Fruit fly (Drosophila melanogaster): ENCODE data around the gene CG33654.

DNA sequence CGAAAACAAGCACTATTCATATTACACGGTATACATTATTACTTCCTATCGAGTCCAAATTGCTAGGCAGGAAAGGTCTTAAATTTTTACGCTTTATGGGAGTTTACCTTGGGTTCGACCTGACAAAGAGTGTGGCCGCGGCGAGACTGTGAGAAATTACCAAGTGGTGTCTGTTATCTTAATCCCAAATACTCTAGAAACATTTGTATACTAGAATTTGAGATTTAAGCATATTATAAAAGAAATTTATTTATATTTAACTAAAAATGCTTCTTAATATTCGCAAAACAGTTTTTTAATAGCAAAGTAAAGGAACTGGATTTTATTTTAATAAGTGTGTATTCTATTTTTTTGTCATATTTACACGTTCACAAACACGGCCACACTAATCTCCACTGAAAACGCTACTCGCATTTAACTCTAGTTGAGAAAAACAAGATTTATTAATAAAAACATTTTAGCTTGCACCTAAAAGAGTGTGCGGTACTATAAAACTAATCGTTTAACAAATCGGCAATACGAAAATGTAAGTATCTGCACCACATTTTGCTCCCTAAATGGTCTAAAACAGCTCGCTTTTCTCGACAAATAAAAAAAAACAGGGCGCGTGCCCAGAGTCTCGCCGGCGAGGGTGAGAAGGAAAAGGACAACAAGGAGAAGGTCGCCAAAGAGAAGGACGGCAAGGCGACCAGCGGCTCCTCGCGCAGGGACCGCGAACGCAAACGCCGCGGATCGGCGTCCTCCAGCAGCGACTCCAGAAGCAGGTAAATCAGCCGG lies 31.2 kb downstream of the CG33654 start, which contains the start of the genes mura and RnpS1:
- TF ChIP-seq foxo (GFP tag; optimal IDR thresholded peaks at IDR 0.05) (no peak), jim (GFP tag; optimal IDR thresholded peaks at IDR 0.05) (no peak), pan (optimal IDR thresholded peaks at IDR 0.05) (no peak), usp (GFP tag; optimal IDR thresholded peaks at IDR 0.05) (no peak), CG9705 (GFP tag; optimal IDR thresholded peaks at IDR 0.05) (no peak), rgr (GFP tag; optimal IDR thresholded peaks at IDR 0.05) (no peak), Sp1 (GFP tag; optimal IDR thresholded peaks at IDR 0.05) (no peak), dl (GFP tag; optimal IDR thresholded peaks at IDR 0.05; ENCODE audit: insufficient read depth in 1 of 2, partially characterized antibody in 2 of 2) (no peak), Mio (GFP tag; optimal IDR thresholded peaks at IDR 0.05) (no peak), fru (GFP tag; optimal IDR thresholded peaks at IDR 0.05) (no peak), lola (GFP tag; optimal IDR thresholded peaks at IDR 0.05) (no peak), br (GFP tag; optimal IDR thresholded peaks at IDR 0.05) (no peak)

Measured in whole organism, wandering third instar larva.